Fruit fly (Drosophila melanogaster): ENCODE measurements around the gene LysP.
"Not testable (repeated sequence)": the region's sequence is repeated elsewhere in the genome, so short reads cannot be mapped to it uniquely, and the experiment has no call there.

LysP gene

DNA sequence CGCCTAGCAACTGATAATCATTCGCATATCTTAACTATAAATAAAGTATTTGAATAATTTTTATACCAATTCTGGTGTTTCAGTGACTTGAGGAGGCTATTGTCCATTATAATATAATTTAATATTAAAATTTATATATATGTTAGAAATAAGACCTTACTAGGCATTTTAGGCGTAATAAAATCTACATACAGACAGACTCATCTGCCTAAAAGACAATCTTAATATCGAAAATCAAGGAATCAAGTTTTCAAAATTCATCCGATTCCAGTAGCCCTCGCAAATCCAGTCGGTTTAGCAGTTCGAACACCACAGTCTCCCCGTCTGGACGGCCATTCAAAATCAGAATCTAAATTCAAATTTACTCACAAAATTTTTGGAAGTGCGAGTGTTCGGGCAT lies 33.2 kb upstream of the LysP start, which contains the start of the genes CG9130 and CG9133:
Gene CG9130, plus strand, starts transcription at position 301 of the 400 bp plus-strand sequence.
Gene CG9133, plus strand, starts transcription at position 301 of the 400 bp plus-strand sequence.
- TF ChIP-seq CG10348 (GFP tag; IDR thresholded peaks at IDR 0.05) (no peak), fd96Ca (GFP tag; IDR thresholded peaks at IDR 0.05) (no peak), CG8159 (tag; optimal IDR thresholded peaks at IDR 0.05) (no peak), Snoo (tag; optimal IDR thresholded peaks at IDR 0.05) (no peak), CG15710 (tag; optimal IDR thresholded peaks at IDR 0.05) (no peak), CG12605 (GFP tag; IDR thresholded peaks at IDR 0.05) (no peak), rn (GFP tag; IDR thresholded peaks at IDR 0.05) (no peak), CG32121 (GFP tag; IDR thresholded peaks at IDR 0.05) (no peak)

DNA sequence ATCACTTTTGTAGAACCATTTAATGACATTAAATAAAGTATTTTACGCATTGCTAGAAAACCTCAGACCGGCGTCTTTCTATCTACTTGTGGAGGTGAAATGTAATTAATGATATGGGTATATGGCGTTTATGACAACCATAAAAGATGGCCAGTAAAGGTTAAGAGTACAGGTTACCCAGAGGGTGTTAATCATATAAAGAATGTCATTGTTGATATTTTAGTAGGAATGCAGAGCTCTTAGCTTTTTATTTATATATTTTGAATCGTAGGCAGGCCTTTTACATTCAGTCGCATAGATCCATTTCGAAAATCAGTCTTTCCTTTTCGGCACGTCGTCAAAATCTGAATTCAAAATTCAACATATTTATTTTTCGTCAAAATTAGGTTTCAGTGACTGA lies 31.9 kb upstream of the LysP start, which contains the start of gene Bfc:
Gene Bfc, plus strand, starts transcription at position 301 of the 400 bp plus-strand sequence.
- TF ChIP-seq CG9948 (tag; optimal IDR thresholded peaks at IDR 0.05) (no peak), Snoo (tag; optimal IDR thresholded peaks at IDR 0.05) (no peak), gl (tag; optimal IDR thresholded peaks at IDR 0.05) (no peak), Ets98B (GFP tag; IDR thresholded peaks at IDR 0.05) (no peak)

DNA sequence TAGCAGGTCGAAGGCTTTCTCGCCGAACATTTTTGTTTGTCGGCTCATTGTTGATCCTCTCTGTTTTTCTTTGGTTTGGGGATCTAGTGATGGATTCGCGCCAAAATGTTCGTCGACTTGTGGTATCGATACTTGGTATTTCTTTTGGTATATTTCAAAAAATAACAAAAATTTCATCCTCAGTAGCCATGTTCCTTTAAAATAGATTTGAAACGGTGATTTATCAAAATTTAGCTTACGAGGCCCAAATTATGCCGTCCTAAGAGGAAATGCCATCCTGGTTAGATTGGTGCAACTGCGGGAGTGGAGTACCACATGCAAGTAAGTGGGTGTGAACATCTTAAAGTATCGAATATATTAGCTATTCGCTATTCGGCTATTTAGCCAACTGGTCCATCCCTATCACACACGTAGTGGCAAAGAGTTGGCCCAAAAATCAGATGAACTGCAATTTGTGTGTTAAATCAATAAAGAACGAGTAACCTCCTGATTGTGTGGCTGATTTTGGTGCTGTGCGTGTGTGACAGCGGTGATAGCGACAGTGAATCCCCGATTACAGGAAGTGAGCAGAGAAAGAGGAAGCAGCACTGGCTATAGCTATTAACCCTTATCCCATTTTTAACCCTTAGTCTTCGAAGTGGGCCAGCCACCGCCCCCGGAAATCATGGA lies 29.3 kb upstream of the LysP start, which contains the start of the genes Psf1 and Sac1:
Gene Psf1, minus strand, starts transcription at position 51 of the 669 bp plus-strand sequence.
Gene Sac1, plus strand, starts transcription at position 191 of the 669 bp plus-strand sequence.
- TF ChIP-seq fd96Ca (GFP tag; IDR thresholded peaks at IDR 0.05): peak; percentile 51; the same call in 1 of the 3 replicates
- no peak for TF ChIP-seq gl (tag; optimal IDR thresholded peaks at IDR 0.05)
- no peak for TF ChIP-seq EcR (GFP tag; optimal IDR thresholded peaks at IDR 0.05)
- TF ChIP-seq CG15710 (tag; optimal IDR thresholded peaks at IDR 0.05): peak; percentile 26
- TF ChIP-seq CG10348 (GFP tag; IDR thresholded peaks at IDR 0.05): no peak
- TF ChIP-seq CG13204 (GFP tag; optimal IDR thresholded peaks at IDR 0.05): no peak
- TF ChIP-seq CG4496 (GFP tag; IDR thresholded peaks at IDR 0.05): 0 out of 3 replicates have a peak, but pooled peaks have one; percentile 47
- TF ChIP-seq Ets98B (GFP tag; IDR thresholded peaks at IDR 0.05): no peak
- TF ChIP-seq Pif1B (GFP tag; optimal IDR thresholded peaks at IDR 0.05): no peak
- TF ChIP-seq CG8301 (tag; optimal IDR thresholded peaks at IDR 0.05): no peak
- TF ChIP-seq CG12605 (GFP tag; IDR thresholded peaks at IDR 0.05): no peak
- TF ChIP-seq CG9948 (tag; optimal IDR thresholded peaks at IDR 0.05): no peak
- no peak for TF ChIP-seq CG17806 (tag; optimal IDR thresholded peaks at IDR 0.05)
- no peak for TF ChIP-seq CG14655 (GFP tag; optimal IDR thresholded peaks at IDR 0.05)
- no peak for TF ChIP-seq Pif1A (GFP tag; optimal IDR thresholded peaks at IDR 0.05)
- TF ChIP-seq CG34367 (tag; optimal IDR thresholded peaks at IDR 0.05): peak; percentile 1
- no peak for TF ChIP-seq D1 (tag; optimal IDR thresholded peaks at IDR 0.05)
- TF ChIP-seq rn (GFP tag; IDR thresholded peaks at IDR 0.05): 0 out of 2 replicates have a peak, but pooled peaks have one; percentile 13
- TF ChIP-seq CG8159 (tag; optimal IDR thresholded peaks at IDR 0.05): peak; percentile 19
- no peak for TF ChIP-seq CG32121 (GFP tag; IDR thresholded peaks at IDR 0.05)
- no peak for TF ChIP-seq Snoo (tag; optimal IDR thresholded peaks at IDR 0.05)

DNA sequence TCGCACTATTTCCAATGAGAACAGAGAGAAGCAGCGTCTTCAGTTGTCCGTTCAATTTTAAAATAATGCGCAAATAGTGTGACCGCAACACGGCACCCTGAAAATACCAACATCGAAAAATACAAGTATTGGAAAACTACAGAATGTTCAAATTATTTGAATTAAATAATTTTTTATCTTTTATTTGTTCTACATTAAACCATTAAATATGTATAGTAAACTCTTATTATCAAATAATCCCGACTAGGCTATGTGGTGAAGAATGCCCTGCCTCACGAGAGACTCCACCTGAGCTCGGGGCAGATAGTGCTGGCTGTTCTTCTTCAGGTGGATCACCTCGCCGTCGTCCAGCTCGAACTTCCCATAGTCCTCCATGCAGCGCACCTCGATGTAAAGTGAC lies 28.3 kb upstream of the LysP start, which contains the start of gene CG32318:
Gene CG32318, minus strand, starts transcription at position 101 of the 400 bp plus-strand sequence.
- not testable (repeated sequence) for TF ChIP-seq CG32121 (GFP tag; IDR thresholded peaks at IDR 0.05); CG34367 (tag; optimal IDR thresholded peaks at IDR 0.05); fd96Ca (GFP tag; IDR thresholded peaks at IDR 0.05)

DNA sequence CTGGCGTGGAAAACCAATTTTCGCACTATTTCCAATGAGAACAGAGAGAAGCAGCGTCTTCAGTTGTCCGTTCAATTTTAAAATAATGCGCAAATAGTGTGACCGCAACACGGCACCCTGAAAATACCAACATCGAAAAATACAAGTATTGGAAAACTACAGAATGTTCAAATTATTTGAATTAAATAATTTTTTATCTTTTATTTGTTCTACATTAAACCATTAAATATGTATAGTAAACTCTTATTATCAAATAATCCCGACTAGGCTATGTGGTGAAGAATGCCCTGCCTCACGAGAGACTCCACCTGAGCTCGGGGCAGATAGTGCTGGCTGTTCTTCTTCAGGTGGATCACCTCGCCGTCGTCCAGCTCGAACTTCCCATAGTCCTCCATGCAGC lies 27.3 kb upstream of the LysP start, which contains the start of gene Klp61F:
Gene Klp61F, minus strand, starts transcription at position 101 of the 400 bp plus-strand sequence.
- TF ChIP-seq CG13204 (GFP tag; optimal IDR thresholded peaks at IDR 0.05); CG8301 (tag; optimal IDR thresholded peaks at IDR 0.05); CG12605 (GFP tag; IDR thresholded peaks at IDR 0.05): not testable (repeated sequence)

DNA sequence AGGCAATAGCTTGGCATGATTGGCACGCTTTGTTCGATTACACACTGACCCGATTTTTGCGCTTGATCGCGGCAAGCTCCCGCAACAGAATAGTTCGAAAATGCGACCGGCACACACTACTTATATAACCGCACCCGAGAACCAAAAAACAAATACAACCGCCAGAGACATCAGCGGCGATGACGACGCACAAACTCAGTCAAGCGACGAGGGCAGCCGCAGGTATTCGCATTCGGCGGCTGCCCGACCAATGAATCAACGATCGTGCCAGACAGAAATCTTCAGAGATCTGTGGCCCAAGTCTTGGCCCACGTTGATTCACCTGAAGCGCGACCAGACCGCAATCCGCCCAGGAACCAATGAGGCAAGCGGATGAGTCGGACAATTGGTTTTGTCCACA lies 19.7 kb upstream of the LysP start, which contains the start of gene CG9192:
Gene CG9192, minus strand, starts transcription at position 101 of the 400 bp plus-strand sequence.
- TF ChIP-seq Ets98B (GFP tag; IDR thresholded peaks at IDR 0.05) (no peak), CG34367 (tag; optimal IDR thresholded peaks at IDR 0.05) (no peak), Pif1B (GFP tag; optimal IDR thresholded peaks at IDR 0.05) (no peak), gl (tag; optimal IDR thresholded peaks at IDR 0.05) (no peak)

DNA sequence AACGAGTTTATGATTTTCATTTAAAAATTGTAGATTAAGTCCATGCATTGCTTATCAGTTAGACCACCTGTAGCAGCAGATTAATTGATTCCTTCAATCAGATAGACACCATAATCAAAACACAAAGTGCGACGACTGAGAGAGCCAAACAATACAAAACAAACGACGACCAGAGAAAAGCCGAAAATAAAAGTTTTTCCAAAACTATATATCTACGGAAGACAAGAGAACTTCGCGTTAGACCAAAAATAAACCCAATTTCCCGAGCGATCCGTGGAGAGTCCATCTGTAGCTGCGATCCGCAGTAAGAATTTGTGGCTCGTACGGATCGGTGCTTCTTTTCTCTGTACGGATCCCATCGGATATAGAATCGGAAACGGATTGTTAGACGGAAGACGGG lies 16.9 kb upstream of the LysP start, which contains the start of gene galene:
Gene galene, plus strand, starts transcription at position 301 of the 400 bp plus-strand sequence.
- TF ChIP-seq Pif1A (GFP tag; optimal IDR thresholded peaks at IDR 0.05) (no peak), CG17806 (tag; optimal IDR thresholded peaks at IDR 0.05) (no peak), CG12605 (GFP tag; IDR thresholded peaks at IDR 0.05) (no peak), CG15710 (tag; optimal IDR thresholded peaks at IDR 0.05) (no peak), CG8159 (tag; optimal IDR thresholded peaks at IDR 0.05) (no peak), Snoo (tag; optimal IDR thresholded peaks at IDR 0.05) (no peak), CG4496 (GFP tag; IDR thresholded peaks at IDR 0.05) (no peak), gl (tag; optimal IDR thresholded peaks at IDR 0.05) (no peak)
